Fruit fly (Drosophila melanogaster) whole organism, embryonic: ENCODE data around the gene CG34283.

Experiments used
- Asciz ChIP-seq: fragments of 200-800 bp; sonication (Bioruptor generic); optimal IDR thresholded peaks from 2 replicates; lab custom pipeline; 2017; ENCODE audit warnings: missing biosample characterization, mild to moderate bottlenecking, missing genetic modification characterization, missing genetic modification reagents
- BtbVII ChIP-seq: fragments of 200-800 bp; sonication (Bioruptor generic); optimal IDR thresholded peaks from 3 replicates; lab custom pipeline; 2017; ENCODE audit warnings: missing biosample characterization, mild to moderate bottlenecking, missing genetic modification characterization
- Bteb2 ChIP-seq: fragments of 200-800 bp; sonication (Bioruptor generic); optimal IDR thresholded peaks from 2 replicates; lab custom pipeline; 2016; ENCODE audit warnings: missing biosample characterization, missing genetic modification characterization
- CG10209 ChIP-seq: fragments of 200-800 bp; sonication (Bioruptor generic); optimal IDR thresholded peaks from 3 replicates; lab custom pipeline; 2017; ENCODE audit warnings: missing biosample characterization, mild to moderate bottlenecking, missing genetic modification characterization, missing genetic modification reagents
- CG10267 ChIP-seq: fragments of 200-800 bp; sonication (Bioruptor generic); optimal IDR thresholded peaks from 2 replicates; lab custom pipeline; 2018; ENCODE audit warnings: missing biosample characterization, mild to moderate bottlenecking, missing genetic modification characterization, moderate library complexity
- CG11093 ChIP-seq: fragments of 200-800 bp; sonication (Bioruptor generic); IDR thresholded peaks from 3 replicates; pipeline ENCODE4 v1.3.6; 2022; ENCODE audit warnings: missing biosample characterization, missing genetic modification characterization
- CG11696 ChIP-seq: fragments of 200-800 bp; sonication (Bioruptor generic); IDR thresholded peaks from 2 replicates; pipeline ENCODE4 v1.3.6; 2022; ENCODE audit warnings: missing biosample characterization, missing genetic modification characterization
- CG13287 ChIP-seq: fragments of 200-800 bp; sonication (Bioruptor generic); IDR thresholded peaks from 2 replicates; pipeline ENCODE4 v1.3.6; 2022; ENCODE audit warnings: missing biosample characterization, missing genetic modification characterization; ENCODE audit not compliant: partially characterized antibody
- CG14667 ChIP-seq: fragments of 200-800 bp; sonication (Bioruptor generic); IDR thresholded peaks from 2 replicates; pipeline ENCODE4 v1.3.6; 2022; ENCODE audit warnings: missing biosample characterization, missing genetic modification characterization
- CG14710 ChIP-seq: fragments of 200-800 bp; sonication (Bioruptor generic); optimal IDR thresholded peaks from 3 replicates; lab custom pipeline; 2019; ENCODE audit warnings: missing biosample characterization, mild to moderate bottlenecking, missing genetic modification characterization, moderate library complexity
- CG14860 ChIP-seq: fragments of 200-800 bp; sonication (Bioruptor generic); IDR thresholded peaks from 3 replicates; pipeline ENCODE4 v1.3.6; 2022; ENCODE audit warnings: missing biosample characterization, missing genetic modification characterization; ENCODE audit not compliant: partially characterized antibody
- CG14965 ChIP-seq: fragments of 200-800 bp; sonication (Bioruptor generic); optimal IDR thresholded peaks from 2 replicates; lab custom pipeline; 2016; ENCODE audit warnings: missing biosample characterization, missing genetic modification characterization, borderline replicate concordance
- CG15479 ChIP-seq: fragments of 200-800 bp; sonication (Bioruptor generic); optimal IDR thresholded peaks from 3 replicates; lab custom pipeline; 2019; ENCODE audit warnings: missing biosample characterization, mild to moderate bottlenecking, missing genetic modification characterization, moderate library complexity
- CG2116 ChIP-seq: fragments of 200-800 bp; sonication (Bioruptor generic); optimal IDR thresholded peaks from 3 replicates; lab custom pipeline; 2018; ENCODE audit warnings: missing biosample characterization, mild to moderate bottlenecking, missing genetic modification characterization
- CG2202 ChIP-seq: fragments of 200-800 bp; sonication (Bioruptor generic); optimal IDR thresholded peaks from 2 replicates; lab custom pipeline; 2018; ENCODE audit warnings: missing biosample characterization, mild to moderate bottlenecking, missing genetic modification characterization
- CG30020 ChIP-seq: fragments of 200-800 bp; optimal IDR thresholded peaks from 2 replicates; lab custom pipeline; 2019; ENCODE audit warnings: missing biosample characterization, mild to moderate bottlenecking, missing genetic modification characterization, moderate library complexity
- CG3065 ChIP-seq: fragments of 200-800 bp; sonication (Bioruptor generic); optimal IDR thresholded peaks from 2 replicates; lab custom pipeline; 2016; ENCODE audit warnings: missing biosample characterization, missing genetic modification characterization
- CG31365 ChIP-seq: fragments of 200-800 bp; sonication (Bioruptor generic); optimal IDR thresholded peaks from 2 replicates; lab custom pipeline; 2018; ENCODE audit warnings: missing biosample characterization, mild to moderate bottlenecking, missing genetic modification characterization
- CG33213 ChIP-seq: fragments of 200-800 bp; sonication (Bioruptor generic); optimal IDR thresholded peaks from 3 replicates; lab custom pipeline; 2016; ENCODE audit warnings: missing biosample characterization, missing genetic modification characterization
- CG34224 ChIP-seq: fragments of 200-800 bp; sonication (Bioruptor generic); IDR thresholded peaks from 3 replicates; pipeline ENCODE4 v1.3.6; 2022; ENCODE audit warnings: missing biosample characterization, missing genetic modification characterization; ENCODE audit not compliant: partially characterized antibody
- CG34376 ChIP-seq: fragments of 200-800 bp; sonication (Bioruptor generic); optimal IDR thresholded peaks from 2 replicates; lab custom pipeline; 2018; ENCODE audit warnings: missing biosample characterization, mild to moderate bottlenecking, missing genetic modification characterization
- CG3847 ChIP-seq: fragments of 200-800 bp; sonication (Bioruptor generic); IDR thresholded peaks from 2 replicates; pipeline ENCODE4 v1.3.6; 2022; ENCODE audit warnings: missing biosample characterization, missing genetic modification characterization
- CG3995 ChIP-seq: fragments of 200-800 bp; sonication (Bioruptor generic); optimal IDR thresholded peaks from 3 replicates; lab custom pipeline; 2016; ENCODE audit warnings: missing biosample characterization, missing genetic modification characterization
- CG6765 ChIP-seq: fragments of 200-800 bp; sonication (Bioruptor generic); optimal IDR thresholded peaks from 3 replicates; lab custom pipeline; 2017; ENCODE audit warnings: missing biosample characterization, mild to moderate bottlenecking, missing genetic modification characterization
- CG6854 ChIP-seq: fragments of 200-800 bp; sonication (Bioruptor generic); optimal IDR thresholded peaks from 3 replicates; lab custom pipeline; 2017; ENCODE audit warnings: missing biosample characterization, mild to moderate bottlenecking, missing genetic modification characterization
- CG7556 ChIP-seq: fragments of 200-800 bp; sonication (Bioruptor generic); optimal IDR thresholded peaks from 2 replicates; lab custom pipeline; 2017; ENCODE audit warnings: missing biosample characterization, mild to moderate bottlenecking, missing genetic modification characterization
- CG7839 ChIP-seq: fragments of 200-800 bp; sonication (Bioruptor generic); optimal IDR thresholded peaks from 3 replicates; lab custom pipeline; 2018; ENCODE audit warnings: missing biosample characterization, mild to moderate bottlenecking, missing genetic modification characterization, moderate library complexity
- CG9215 ChIP-seq: fragments of 200-800 bp; sonication (Bioruptor generic); IDR thresholded peaks from 2 replicates; pipeline ENCODE4 v1.3.6; 2022; ENCODE audit warnings: missing biosample characterization, missing genetic modification characterization
- CG9609 ChIP-seq: fragments of 200-800 bp; sonication (Bioruptor generic); optimal IDR thresholded peaks from 3 replicates; lab custom pipeline; 2016; ENCODE audit warnings: missing biosample characterization, missing genetic modification characterization
- Ets97D ChIP-seq: fragments of 200-800 bp; sonication (Bioruptor generic); optimal IDR thresholded peaks from 3 replicates; lab custom pipeline; 2016; ENCODE audit warnings: missing biosample characterization, missing genetic modification characterization
- HLHmδ ChIP-seq: fragments of 200-800 bp; sonication (Bioruptor generic); optimal IDR thresholded peaks from 2 replicates; lab custom pipeline; 2018; ENCODE audit warnings: missing biosample characterization, mild to moderate bottlenecking, missing genetic modification characterization, moderate library complexity
- Hey ChIP-seq: fragments of 200-800 bp; sonication (Bioruptor generic); optimal IDR thresholded peaks from 3 replicates; lab custom pipeline; 2018; ENCODE audit warnings: missing biosample characterization, mild to moderate bottlenecking, missing genetic modification characterization
- Hmr ChIP-seq: fragments of 200-800 bp; sonication (Bioruptor generic); optimal IDR thresholded peaks from 3 replicates; lab custom pipeline; 2017; ENCODE audit warnings: mild to moderate bottlenecking, missing biosample characterization, missing genetic modification reagents, missing genetic modification characterization
- Hr51 ChIP-seq, 2 experiments: fragments of 200-800 bp; sonication (Bioruptor generic); optimal IDR thresholded peaks; 2 replicates in 1 of 2; 3 replicates in 1 of 2; lab custom pipeline; 2016 to 2018; ENCODE audit warnings: missing biosample characterization in 2 of 2, missing genetic modification characterization in 2 of 2, mild to moderate bottlenecking in 1 of 2, moderate library complexity in 1 of 2
- Kr ChIP-seq: fragments of 200-800 bp; sonication (Bioruptor generic); optimal IDR thresholded peaks from 2 replicates; lab custom pipeline; 2017; ENCODE audit warnings: missing biosample characterization, mild to moderate bottlenecking, missing genetic modification characterization
- Optix ChIP-seq: fragments of 200-800 bp; sonication (Bioruptor generic); IDR thresholded peaks from 3 replicates; pipeline ENCODE4 v1.3.6; 2022; ENCODE audit warnings: missing biosample characterization, missing genetic modification characterization
- Sox102F ChIP-seq: fragments of 200-800 bp; sonication (Bioruptor generic); optimal IDR thresholded peaks from 2 replicates; lab custom pipeline; 2018; ENCODE audit warnings: missing biosample characterization, mild to moderate bottlenecking, missing genetic modification characterization, moderate library complexity
- bab2 ChIP-seq: fragments of 200-800 bp; sonication (Bioruptor generic); optimal IDR thresholded peaks from 2 replicates; lab custom pipeline; 2016; ENCODE audit warnings: missing biosample characterization, missing genetic modification characterization
- bbx ChIP-seq: fragments of 200-800 bp; sonication (Bioruptor generic); IDR thresholded peaks from 2 replicates; pipeline ENCODE4 v1.3.6; 2022; ENCODE audit warnings: missing biosample characterization, missing genetic modification characterization; ENCODE audit not compliant: partially characterized antibody
- chn ChIP-seq: fragments of 200-800 bp; sonication (Bioruptor generic); optimal IDR thresholded peaks from 2 replicates; lab custom pipeline; 2016; ENCODE audit warnings: missing biosample characterization, missing genetic modification characterization
- crol ChIP-seq: fragments of 200-800 bp; sonication (Bioruptor generic); IDR thresholded peaks from 2 replicates; pipeline ENCODE4 v1.3.6; 2022; ENCODE audit warnings: missing biosample characterization, missing genetic modification characterization
- emc ChIP-seq: fragments of 200-800 bp; sonication (Bioruptor generic); optimal IDR thresholded peaks from 2 replicates; lab custom pipeline; 2016; ENCODE audit warnings: missing biosample characterization, missing genetic modification characterization
- knrl ChIP-seq: fragments of 200-800 bp; sonication (Bioruptor generic); IDR thresholded peaks from 3 replicates; pipeline ENCODE4 v1.3.6; 2022; ENCODE audit warnings: missing biosample characterization, missing genetic modification characterization; ENCODE audit not compliant: partially characterized antibody
- lab ChIP-seq: fragments of 200-800 bp; sonication (Bioruptor generic); optimal IDR thresholded peaks from 3 replicates; lab custom pipeline; 2017; ENCODE audit warnings: missing biosample characterization, missing genetic modification characterization, mild to moderate bottlenecking, moderate library complexity, missing genetic modification reagents
- oc ChIP-seq: fragments of 200-800 bp; sonication (Bioruptor generic); optimal IDR thresholded peaks from 2 replicates; lab custom pipeline; 2018; ENCODE audit warnings: missing biosample characterization, mild to moderate bottlenecking, missing genetic modification characterization, moderate library complexity
- pros ChIP-seq: fragments of 200-800 bp; sonication (Bioruptor generic); optimal IDR thresholded peaks from 3 replicates; lab custom pipeline; 2019; ENCODE audit warnings: missing biosample characterization, mild to moderate bottlenecking, missing genetic modification characterization, moderate library complexity
- sens ChIP-seq: fragments of 200-800 bp; sonication (Bioruptor generic); peaks from one replicate; lab custom pipeline; 2016; ENCODE audit warnings: missing biosample characterization, missing genetic modification characterization
- so ChIP-seq: fragments of 200-800 bp; sonication (Bioruptor generic); IDR thresholded peaks from 3 replicates; pipeline ENCODE4 v1.3.6; 2022; ENCODE audit warnings: missing biosample characterization, missing genetic modification characterization
- vvl ChIP-seq: fragments of 200-800 bp; sonication (Bioruptor generic); IDR thresholded peaks from 2 replicates; pipeline ENCODE4 v1.3.6; 2022; ENCODE audit warnings: missing biosample characterization, missing genetic modification characterization

Gene CG34283

DNA sequence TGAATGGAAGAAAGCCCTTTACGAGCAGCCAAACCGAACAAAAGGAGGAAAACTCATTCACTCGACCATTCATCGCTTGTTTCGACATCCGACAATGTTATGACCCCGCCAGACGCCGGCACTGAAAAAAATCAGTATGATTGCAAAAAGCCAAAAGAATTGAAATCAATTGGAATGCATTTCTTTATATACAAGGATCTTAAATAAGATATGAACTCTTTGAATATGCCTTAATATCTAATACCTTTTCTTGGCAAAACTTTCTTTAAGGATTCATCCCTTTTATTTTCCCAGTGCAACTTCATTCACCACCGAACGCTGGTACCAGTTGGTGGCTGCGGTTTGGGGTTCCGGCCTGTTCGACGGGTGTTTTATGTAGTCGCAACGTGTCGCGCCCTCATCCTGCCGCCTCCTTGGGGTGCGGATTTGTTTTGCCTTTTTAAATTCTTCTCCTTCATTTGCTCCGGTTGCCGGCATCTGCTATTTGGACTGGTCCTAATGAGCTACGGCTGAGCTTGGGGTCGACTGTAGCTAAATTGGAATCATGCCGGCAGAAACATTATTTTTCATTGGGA, 2.5 kb downstream of the CG34283 start (continued):
- TF ChIP-seq crol (GFP tag; lab: Robert Waterston, UW) (no peak), CG14860 (GFP tag; lab: Robert Waterston, UW) (no peak), HLHmδ (GFP tag; lab: Kevin White, UChicago) (no peak), CG31365 (tag; lab: Kevin White, UChicago) (peak; percentile 75), chn (GFP tag; lab: Kevin White, UChicago) (peak; percentile 70), emc (GFP tag; lab: Kevin White, UChicago) (no peak), Ets97D (GFP tag; lab: Kevin White, UChicago) (peak; percentile 37), CG2202 (tag; lab: Kevin White, UChicago) (peak; percentile 44), sens (GFP tag; lab: Kevin White, UChicago) (peak; percentile 96), CG7556 (GFP tag; lab: Kevin White, UChicago) (peak; percentile 95), CG3065 (GFP tag; lab: Kevin White, UChicago) (no peak), pros (GFP tag; lab: Kevin White, UChicago) (peak; percentile 39), Optix (peak; percentile 66; the same call in 1 of the 3 replicates), Hr51 (GFP tag; optimal IDR thresholded peaks at IDR 0.05; lab: Kevin White, UChicago) (peak; percentile 67 to 89), CG14965 (GFP tag; lab: Kevin White, UChicago) (peak; percentile 25), CG11696 (GFP tag; lab: Robert Waterston, UW) (peak; percentile 59), CG2116 (peak; percentile 8), CG34376 (peak; percentile 87), lab (peak; percentile 96), Asciz (GFP tag; lab: Kevin White, UChicago) (peak; percentile 82), CG10209 (GFP tag; lab: Kevin White, UChicago) (peak; percentile 86), Sox102F (GFP tag; lab: Kevin White, UChicago) (peak; percentile 84), so (GFP tag; lab: Robert Waterston, UW) (peak; percentile 66; the same call in 2 of the 3 replicates), CG30020 (no peak), bab2 (GFP tag; lab: Kevin White, UChicago) (peak; percentile 88), Kr (GFP tag; lab: Kevin White, UChicago) (no peak), CG33213 (peak; percentile 65), CG3847 (peak; percentile 77), CG10267 (tag; lab: Kevin White, UChicago) (peak; percentile 76), Hey (tag; lab: Kevin White, UChicago) (peak; percentile 91), CG34224 (GFP tag; lab: Robert Waterston, UW) (no peak), CG6765 (peak; percentile 86), CG9609 (GFP tag; lab: Kevin White, UChicago) (peak; percentile 71), CG11093 (peak; percentile 52; the same call in 1 of the 3 replicates), CG14710 (peak; percentile 74), CG13287 (no peak), Bteb2 (GFP tag; lab: Kevin White, UChicago) (peak; percentile 76), CG14667 (GFP tag; lab: Robert Waterston, UW) (peak; percentile 66), CG9215 (GFP tag; lab: Robert Waterston, UW) (peak; percentile 63), bbx (no peak), Hmr (peak; percentile 95), vvl (GFP tag; lab: Robert Waterston, UW) (peak; percentile 89), BtbVII (GFP tag; lab: Kevin White, UChicago) (peak; percentile 89), CG3995 (GFP tag; lab: Kevin White, UChicago) (peak; percentile 9), CG15479 (GFP tag; lab: Kevin White, UChicago) (no peak), CG7839 (tag; lab: Kevin White, UChicago) (peak; percentile 91), knrl (GFP tag; lab: Robert Waterston, UW) (no peak), CG6854 (GFP tag; lab: Kevin White, UChicago) (peak; percentile 86), oc (tag; lab: Kevin White, UChicago) (peak; percentile 78)
